Worm (Caenorhabditis elegans) whole organism, early embryonic: ENCODE data around the gene cyp-35A5.

Source experiments
- B0310.2 ChIP-seq: sonication (generic microtip); optimal IDR thresholded peaks from 2 replicates; lab custom pipeline; 2016; ENCODE audit warnings: mild to moderate bottlenecking, missing genetic modification characterization, missing compliant biosample characterization
- F13C5.2 ChIP-seq: sonication (generic microtip); optimal IDR thresholded peaks from 2 replicates; lab custom pipeline; 2017; ENCODE audit warnings: mild to moderate bottlenecking, missing genetic modification characterization, inconsistent platforms, missing compliant biosample characterization
- aly-1 ChIP-seq: sonication (generic microtip); optimal IDR thresholded peaks from 2 replicates; lab custom pipeline; 2016; ENCODE audit warnings: missing genetic modification characterization, missing compliant biosample characterization
- ama-1 ChIP-seq: fragments of 150-350 bp; optimal IDR thresholded peaks from 2 replicates; lab custom pipeline; 2014
- ceh-13 ChIP-seq: fragments of 200-800 bp; sonication (Bioruptor generic); optimal IDR thresholded peaks from 2 replicates; lab custom pipeline; 2018; ENCODE audit warnings: mild to moderate bottlenecking, missing genetic modification characterization, missing compliant biosample characterization
- ceh-36 ChIP-seq: sonication (generic microtip); optimal IDR thresholded peaks from 2 replicates; lab custom pipeline; 2016; ENCODE audit warnings: missing genetic modification characterization, inconsistent platforms, missing compliant biosample characterization
- ets-7 ChIP-seq: sonication (generic microtip); optimal IDR thresholded peaks from 2 replicates; lab custom pipeline; 2016; ENCODE audit warnings: missing genotype, missing genetic modification characterization, missing compliant biosample characterization
- flt-1 ChIP-seq: fragments of 200-800 bp; sonication (Bioruptor generic); IDR thresholded peaks from 2 replicates; pipeline ENCODE4 v1.3.6; 2022; ENCODE audit warnings: missing genetic modification characterization, missing compliant biosample characterization
- hmbx-1 ChIP-seq: sonication (generic microtip); optimal IDR thresholded peaks from 2 replicates; lab custom pipeline; 2016; ENCODE audit warnings: mild to moderate bottlenecking, missing genetic modification characterization, missing compliant biosample characterization
- hmg-4 ChIP-seq: fragments of 200-800 bp; sonication (Bioruptor generic); optimal IDR thresholded peaks from 2 replicates; lab custom pipeline; 2018; ENCODE audit warnings: mild to moderate bottlenecking, missing genetic modification characterization, missing compliant biosample characterization
- hnd-1 ChIP-seq: sonication (generic microtip); optimal IDR thresholded peaks from 2 replicates; lab custom pipeline; 2016; ENCODE audit warnings: missing genetic modification characterization, missing compliant biosample characterization
- pes-1 ChIP-seq: fragments of 200-800 bp; sonication (Bioruptor generic); IDR thresholded peaks from 2 replicates; pipeline ENCODE4 v1.3.6; 2022; ENCODE audit warnings: missing genetic modification reagents, missing genetic modification characterization, missing compliant biosample characterization
- scrt-1 ChIP-seq: fragments of 200-800 bp; sonication (Bioruptor generic); IDR thresholded peaks from 2 replicates; pipeline ENCODE4 v1.3.6; 2022; ENCODE audit warnings: missing genetic modification characterization, missing compliant biosample characterization
- sea-1 ChIP-seq: fragments of 200-800 bp; sonication (Bioruptor generic); conservative IDR thresholded peaks from 2 replicates; pipeline ENCODE4 v1.3.6; 2022; ENCODE audit warnings: missing genetic modification characterization, missing compliant biosample characterization
- tbx-11 ChIP-seq: fragments of 200-800 bp; sonication (Bioruptor generic); IDR thresholded peaks from 2 replicates; pipeline ENCODE4 v1.3.6; 2022; ENCODE audit warnings: missing genetic modification characterization, missing compliant biosample characterization
- tbx-37 ChIP-seq: fragments of 200-800 bp; sonication (Bioruptor generic); conservative IDR thresholded peaks from 2 replicates; pipeline ENCODE4 v1.3.6; 2022; ENCODE audit warnings: missing genetic modification reagents, missing genetic modification characterization, missing compliant biosample characterization
- tra-4 ChIP-seq: sonication (generic microtip); optimal IDR thresholded peaks from 2 replicates; lab custom pipeline; 2017; ENCODE audit warnings: missing genetic modification characterization, missing compliant biosample characterization

Gene cyp-35A5

ce11 chrV:3919289-3919688, 16.8 kb upstream of the cyp-35A5 start, which contains the start of gene srx-66:
Gene srx-66, plus strand, starts transcription at chrV:3919589.
- TF ChIP-seq ceh-36 (tag; lab: Kevin White, UChicago): no peak
- no peak for TF ChIP-seq hmg-4 (GFP tag; lab: Kevin White, UChicago)
- no peak for TF ChIP-seq ceh-13 (GFP tag; lab: Kevin White, UChicago)
- TF ChIP-seq B0310.2 (tag; lab: Kevin White, UChicago): no peak
- TF ChIP-seq sea-1: no peak
- TF ChIP-seq scrt-1 (GFP tag; lab: Robert Waterston, UW): no peak
- no peak for TF ChIP-seq hnd-1 (tag; lab: Kevin White, UChicago)
- no peak for TF ChIP-seq tra-4
- TF ChIP-seq F13C5.2 (tag; lab: Kevin White, UChicago): no peak
- no peak for TF ChIP-seq hmbx-1 (tag; lab: Kevin White, UChicago)
- TF ChIP-seq ets-7: no peak
- TF ChIP-seq tbx-11: no peak
- TF ChIP-seq flt-1 (GFP tag; lab: Robert Waterston, UW): no peak
- no peak for TF ChIP-seq ama-1 (lab: Kevin White, UChicago)
- TF ChIP-seq tbx-37: no peak
- TF ChIP-seq pes-1: no peak
- no peak for TF ChIP-seq aly-1 (tag; lab: Kevin White, UChicago)

- TF ChIP-seq ceh-13 (GFP tag; lab: Kevin White, UChicago): no peak
- no peak for TF ChIP-seq hmbx-1 (tag; lab: Kevin White, UChicago)
- no peak for TF ChIP-seq F13C5.2 (tag; lab: Kevin White, UChicago)
- TF ChIP-seq tbx-37: no peak
- no peak for TF ChIP-seq ceh-36 (tag; lab: Kevin White, UChicago)
- no peak for TF ChIP-seq scrt-1 (GFP tag; lab: Robert Waterston, UW)
- TF ChIP-seq pes-1: no peak
- TF ChIP-seq flt-1 (GFP tag; lab: Robert Waterston, UW): no peak
- TF ChIP-seq tbx-11: no peak
- TF ChIP-seq hnd-1 (tag; lab: Kevin White, UChicago): no peak
- no peak for TF ChIP-seq tra-4
- TF ChIP-seq ets-7: no peak
- TF ChIP-seq hmg-4 (GFP tag; lab: Kevin White, UChicago): no peak
- no peak for TF ChIP-seq aly-1 (tag; lab: Kevin White, UChicago)
These were observed 14.5 kb upstream of the cyp-35A5 start, which contains the start of gene srx-65 for ce11 chrV:3921635-3922034. Gene srx-65, plus strand, starts transcription at chrV:3921935.

- TF ChIP-seq ets-7: no peak
- no peak for TF ChIP-seq ama-1 (lab: Kevin White, UChicago)
- no peak for TF ChIP-seq flt-1 (GFP tag; lab: Robert Waterston, UW)
- TF ChIP-seq ceh-36 (tag; lab: Kevin White, UChicago): no peak
- no peak for TF ChIP-seq scrt-1 (GFP tag; lab: Robert Waterston, UW)
- TF ChIP-seq tbx-11: no peak
These were observed 13.6 kb upstream of the cyp-35A5 start for ce11 chrV:3922547-3922946.

- TF ChIP-seq tra-4 (no peak), tbx-37 (no peak), sea-1 (no peak), pes-1 (no peak), ama-1 (lab: Kevin White, UChicago) (no peak), aly-1 (tag; lab: Kevin White, UChicago) (no peak)
These were observed 8.6 kb upstream of the cyp-35A5 start for ce11 chrV:3927522-3927921.

- TF ChIP-seq B0310.2 (tag; lab: Kevin White, UChicago) (no peak), F13C5.2 (tag; lab: Kevin White, UChicago) (no peak), tra-4 (no peak), tbx-37 (no peak), aly-1 (tag; lab: Kevin White, UChicago) (no peak), ets-7 (no peak), hnd-1 (tag; lab: Kevin White, UChicago) (no peak), tbx-11 (no peak), ama-1 (lab: Kevin White, UChicago) (no peak), ceh-13 (GFP tag; lab: Kevin White, UChicago) (no peak), ceh-36 (tag; lab: Kevin White, UChicago) (no peak), scrt-1 (GFP tag; lab: Robert Waterston, UW) (no peak), hmbx-1 (tag; lab: Kevin White, UChicago) (no peak), flt-1 (GFP tag; lab: Robert Waterston, UW) (no peak), sea-1 (no peak), hmg-4 (GFP tag; lab: Kevin White, UChicago) (no peak)
These were observed 7.0 kb upstream of the cyp-35A5 start, which contains the start of gene srx-64 for ce11 chrV:3929099-3929498. Gene srx-64, plus strand, starts transcription at chrV:3929399.

- TF ChIP-seq flt-1 (GFP tag; lab: Robert Waterston, UW) (no peak), B0310.2 (tag; lab: Kevin White, UChicago) (no peak), hmbx-1 (tag; lab: Kevin White, UChicago) (no peak), ceh-36 (tag; lab: Kevin White, UChicago) (no peak), scrt-1 (GFP tag; lab: Robert Waterston, UW) (no peak), aly-1 (tag; lab: Kevin White, UChicago) (no peak), tra-4 (no peak), ets-7 (no peak), hmg-4 (GFP tag; lab: Kevin White, UChicago) (no peak), ama-1 (lab: Kevin White, UChicago) (no peak), ceh-13 (GFP tag; lab: Kevin White, UChicago) (no peak), F13C5.2 (tag; lab: Kevin White, UChicago) (no peak), pes-1 (no peak)
These were observed 4.8 kb upstream of the cyp-35A5 start, which contains the start of gene srx-63 for ce11 chrV:3931326-3931725. Gene srx-63, plus strand, starts transcription at chrV:3931626.

- no peak for TF ChIP-seq hmbx-1 (tag; lab: Kevin White, UChicago)
- no peak for TF ChIP-seq B0310.2 (tag; lab: Kevin White, UChicago)
- TF ChIP-seq flt-1 (GFP tag; lab: Robert Waterston, UW): no peak
- no peak for TF ChIP-seq sea-1
- no peak for TF ChIP-seq ceh-13 (GFP tag; lab: Kevin White, UChicago)
- TF ChIP-seq hmg-4 (GFP tag; lab: Kevin White, UChicago): no peak
- TF ChIP-seq F13C5.2 (tag; lab: Kevin White, UChicago): no peak
- TF ChIP-seq tbx-37: no peak
- TF ChIP-seq tbx-11: no peak
These were observed 2.7 kb downstream of the cyp-35A5 start, which contains the start of gene cyp-35B1 for ce11 chrV:3938789-3939188. Gene cyp-35B1, plus strand, starts transcription at chrV:3939032.
